Worm (Caenorhabditis elegans) whole organism, L2 larva: ENCODE results near the gene C15H9.11.

ENCODE experiments used
- C34F6.9 ChIP-seq: fragments of 150-350 bp; optimal IDR thresholded peaks from 2 replicates; lab custom pipeline; 2014; ENCODE audit warnings: missing biosample characterization, missing genetic modification characterization
- F13H6.1 ChIP-seq: sonication (generic microtip); optimal IDR thresholded peaks from 2 replicates; lab custom pipeline; 2016; ENCODE audit warnings: missing genetic modification characterization, missing compliant biosample characterization
- R02D3.7 ChIP-seq: fragments of 150-350 bp; optimal IDR thresholded peaks from 2 replicates; lab custom pipeline; 2014; ENCODE audit warnings: missing biosample characterization, missing genetic modification characterization
- Y55F3AM.14 ChIP-seq: fragments of 200-800 bp; sonication (Bioruptor generic); optimal IDR thresholded peaks from 2 replicates; lab custom pipeline; 2018; ENCODE audit warnings: mild to moderate bottlenecking, missing genetic modification characterization, missing compliant biosample characterization
- alr-1 ChIP-seq: fragments of 150-350 bp; optimal IDR thresholded peaks from 2 replicates; lab custom pipeline; 2014; ENCODE audit warnings: missing biosample characterization, missing genetic modification characterization
- ama-1 ChIP-seq: fragments of 150-350 bp; optimal IDR thresholded peaks from 2 replicates; lab custom pipeline; 2018; ENCODE audit warnings: inconsistent platforms
- ceh-16 ChIP-seq: fragments of 150-350 bp; optimal IDR thresholded peaks from 2 replicates; lab custom pipeline; 2014; ENCODE audit warnings: missing biosample characterization, missing genetic modification characterization
- ceh-82 ChIP-seq: fragments of 150-350 bp; optimal IDR thresholded peaks from 2 replicates; lab custom pipeline; 2014; ENCODE audit warnings: missing biosample characterization, missing genetic modification characterization
- crh-2 ChIP-seq: sonication (generic microtip); optimal IDR thresholded peaks from 2 replicates; lab custom pipeline; 2017; ENCODE audit warnings: missing biosample characterization, missing genetic modification characterization
- dmd-4 ChIP-seq: sonication (generic microtip); optimal IDR thresholded peaks from 2 replicates; lab custom pipeline; 2017; ENCODE audit warnings: missing biosample characterization, missing genetic modification characterization
- elt-3 ChIP-seq: sonication (generic microtip); optimal IDR thresholded peaks from 2 replicates; lab custom pipeline; 2017; ENCODE audit warnings: missing biosample characterization, missing genetic modification characterization
- fos-1 ChIP-seq: fragments of 150-350 bp; optimal IDR thresholded peaks from 2 replicates; lab custom pipeline; 2014; ENCODE audit warnings: missing biosample characterization, missing genetic modification characterization
- gmeb-1 ChIP-seq: fragments of 150-350 bp; optimal IDR thresholded peaks from 2 replicates; lab custom pipeline; 2014; ENCODE audit warnings: missing biosample characterization, missing genetic modification characterization
- lin-11 ChIP-seq: fragments of 150-350 bp; sonication (generic microtip); optimal IDR thresholded peaks from 2 replicates; lab custom pipeline; 2014; ENCODE audit warnings: missing biosample characterization, missing genetic modification characterization, inconsistent platforms, mixed read lengths
- lin-13 ChIP-seq: fragments of 150-350 bp; optimal IDR thresholded peaks from 2 replicates; lab custom pipeline; 2014; ENCODE audit warnings: missing biosample characterization, missing genetic modification reagents, missing genetic modification characterization
- lin-39 ChIP-seq: fragments of 150-350 bp; optimal IDR thresholded peaks from 2 replicates; lab custom pipeline; 2014; ENCODE audit warnings: missing biosample characterization, missing genetic modification reagents, missing genetic modification characterization
- lsy-2 ChIP-seq, 2 experiments: fragments of 150-350 bp in 1 of 2; sonication (generic microtip) in 1 of 2; optimal IDR thresholded peaks; 2 replicates each; lab custom pipeline; 2014 to 2017; ENCODE audit warnings: missing biosample characterization in 2 of 2, missing genetic modification characterization in 2 of 2
- mbf-1 ChIP-seq: sonication (generic microtip); optimal IDR thresholded peaks from 2 replicates; lab custom pipeline; 2017; ENCODE audit warnings: missing biosample characterization, missing genetic modification characterization
- mdl-1 ChIP-seq, 2 experiments: fragments of 150-350 bp in 1 of 2; sonication (generic microtip) in 1 of 2; optimal IDR thresholded peaks; 2 replicates each; lab custom pipeline; 2017; ENCODE audit warnings: missing biosample characterization in 2 of 2, missing genetic modification characterization in 2 of 2
- nhr-10 ChIP-seq: sonication (generic microtip); optimal IDR thresholded peaks from 2 replicates; lab custom pipeline; 2017; ENCODE audit warnings: missing biosample characterization, missing genetic modification characterization
- nhr-11 ChIP-seq: fragments of 150-350 bp; optimal IDR thresholded peaks from 2 replicates; lab custom pipeline; 2014; ENCODE audit warnings: missing biosample characterization, missing genetic modification characterization
- nhr-12 ChIP-seq: fragments of 150-350 bp; optimal IDR thresholded peaks from 2 replicates; lab custom pipeline; 2014; ENCODE audit warnings: missing biosample characterization, missing genetic modification characterization
- nhr-129 ChIP-seq: fragments of 150-350 bp; optimal IDR thresholded peaks from 2 replicates; lab custom pipeline; 2014; ENCODE audit warnings: missing biosample characterization, missing genetic modification characterization
- nhr-21 ChIP-seq: fragments of 150-350 bp; optimal IDR thresholded peaks from 2 replicates; lab custom pipeline; 2014; ENCODE audit warnings: missing biosample characterization, missing genetic modification characterization
- nhr-237 ChIP-seq: fragments of 150-350 bp; optimal IDR thresholded peaks from 2 replicates; lab custom pipeline; 2014; ENCODE audit warnings: missing biosample characterization, missing genetic modification characterization
- nhr-25 ChIP-seq: fragments of 150-350 bp; sonication (generic microtip); optimal IDR thresholded peaks from 3 replicates; lab custom pipeline; 2014; ENCODE audit warnings: missing biosample characterization, missing genetic modification characterization
- nhr-6 ChIP-seq: fragments of 150-350 bp; optimal IDR thresholded peaks from 2 replicates; lab custom pipeline; 2014; ENCODE audit warnings: missing biosample characterization, missing genetic modification characterization
- nhr-77 ChIP-seq: fragments of 150-350 bp; optimal IDR thresholded peaks from 2 replicates; lab custom pipeline; 2014; ENCODE audit warnings: missing biosample characterization, missing genetic modification characterization
- peb-1 ChIP-seq: fragments of 150-350 bp; optimal IDR thresholded peaks from 2 replicates; lab custom pipeline; 2014; ENCODE audit warnings: missing biosample characterization, missing genetic modification characterization
- sma-9 ChIP-seq, 2 experiments: fragments of 150-350 bp in 1 of 2; sonication (generic microtip) in 1 of 2; optimal IDR thresholded peaks; 2 replicates each; lab custom pipeline; 2014 to 2016; ENCODE audit warnings: missing genetic modification characterization in 2 of 2, mild to moderate bottlenecking in 1 of 2, missing biosample characterization in 1 of 2, missing compliant biosample characterization in 1 of 2, missing genetic modification reagents in 1 of 2, moderate library complexity in 1 of 2
- snpc-4 ChIP-seq: fragments of 150-350 bp; optimal IDR thresholded peaks from 2 replicates; lab custom pipeline; 2014; ENCODE audit warnings: missing biosample characterization, missing genetic modification characterization
- unc-39 ChIP-seq: fragments of 150-350 bp; optimal IDR thresholded peaks from 2 replicates; lab custom pipeline; 2014; ENCODE audit warnings: missing biosample characterization, missing genetic modification characterization
- unc-55 ChIP-seq: fragments of 150-350 bp; sonication (generic microtip); optimal IDR thresholded peaks from 3 replicates; lab custom pipeline; 2014; ENCODE audit warnings: missing biosample characterization, missing genetic modification reagents, missing genetic modification characterization
- unc-62 ChIP-seq: fragments of 150-350 bp; optimal IDR thresholded peaks from 2 replicates; lab custom pipeline; 2014; ENCODE audit warnings: missing biosample characterization, missing genetic modification reagents, missing genetic modification characterization
- zag-1 ChIP-seq: fragments of 150-350 bp; optimal IDR thresholded peaks from 2 replicates; lab custom pipeline; 2014; ENCODE audit warnings: missing biosample characterization, missing genetic modification characterization
- ztf-1 ChIP-seq: fragments of 200-800 bp; sonication (Bioruptor generic); conservative IDR thresholded peaks from 2 replicates; pipeline ENCODE4 v1.3.6; 2022; ENCODE audit warnings: missing genetic modification characterization, missing compliant biosample characterization
- ztf-11 ChIP-seq: sonication (generic microtip); optimal IDR thresholded peaks from 2 replicates; lab custom pipeline; 2017; ENCODE audit warnings: missing biosample characterization, missing genetic modification characterization

The C15H9.11 gene

DNA sequence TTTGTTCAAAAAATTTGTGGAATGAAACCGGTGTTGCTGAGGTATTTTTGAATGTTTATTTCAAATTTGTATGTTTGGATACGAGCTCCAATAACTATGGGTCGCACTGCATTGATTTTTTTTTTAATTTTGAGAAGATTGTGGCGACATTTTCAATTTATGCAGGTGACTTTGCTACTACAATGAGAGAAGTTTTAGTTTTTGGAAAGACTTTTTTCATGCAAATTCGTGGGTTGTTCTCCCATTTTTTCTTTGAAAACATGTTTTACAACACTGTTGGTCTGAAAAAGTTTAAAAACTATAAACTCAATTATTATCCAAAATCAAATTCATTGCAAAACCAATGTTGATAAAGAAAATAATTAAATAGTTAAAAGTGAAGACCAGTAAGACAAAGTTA lies 14.5 kb downstream of the C15H9.11 start (continued):
- no peak for TF ChIP-seq nhr-6 (tag; lab: Kevin White, UChicago)
- no peak for TF ChIP-seq nhr-77
- TF ChIP-seq fos-1 (tag; lab: Kevin White, UChicago): peak; percentile 13
- no peak for TF ChIP-seq lin-11
- TF ChIP-seq elt-3 (tag; lab: Kevin White, UChicago): no peak

- no peak for TF ChIP-seq nhr-6 (tag; lab: Kevin White, UChicago)
- TF ChIP-seq lsy-2 (tag; optimal IDR thresholded peaks at IDR 0.05; lab: Kevin White, UChicago): no peak
- no peak for TF ChIP-seq dmd-4
- peak; percentile 8 for TF ChIP-seq nhr-25 (tag; lab: Kevin White, UChicago)
- TF ChIP-seq mbf-1 (tag; lab: Kevin White, UChicago): no peak
- TF ChIP-seq, all 48 proteins: peak for 1
These were observed 15.5 kb downstream of the C15H9.11 start, which contains the start of gene C45B2.8 for ce11 chrX:6087676-6088075. Gene C45B2.8 (plus strand): TSS chrX:6087976.

ce11 chrX:6085824-6086223 lies 17.4 kb downstream of the C15H9.11 start, which contains the start of gene C45B2.1:
Gene C45B2.1 (plus strand): TSS chrX:6086124.
- no peak for TF ChIP-seq ztf-1
- TF ChIP-seq ama-1 (lab: Kevin White, UChicago): no peak
- TF ChIP-seq dmd-4: no peak
- no peak for TF ChIP-seq snpc-4 (tag; lab: Kevin White, UChicago)
- no peak for TF ChIP-seq ceh-16 (tag; lab: Kevin White, UChicago)
- no peak for TF ChIP-seq mdl-1 (tag; optimal IDR thresholded peaks at IDR 0.05; lab: Kevin White, UChicago)
- no peak for TF ChIP-seq nhr-77
- TF ChIP-seq nhr-10 (tag; lab: Kevin White, UChicago): no peak
- no peak for TF ChIP-seq fos-1 (tag; lab: Kevin White, UChicago)
- no peak for TF ChIP-seq gmeb-1 (tag; lab: Kevin White, UChicago)
- TF ChIP-seq lin-39 (tag; lab: Kevin White, UChicago): no peak
- TF ChIP-seq nhr-129 (tag; lab: Kevin White, UChicago): no peak
- no peak for TF ChIP-seq R02D3.7 (tag; lab: Kevin White, UChicago)
- no peak for TF ChIP-seq lsy-2 (tag; optimal IDR thresholded peaks at IDR 0.05; lab: Kevin White, UChicago)
- TF ChIP-seq nhr-237 (tag; lab: Kevin White, UChicago): no peak
- no peak for TF ChIP-seq lin-13 (GFP tag; lab: Kevin White, UChicago)
- TF ChIP-seq Y55F3AM.14 (GFP tag; lab: Kevin White, UChicago): no peak

DNA sequence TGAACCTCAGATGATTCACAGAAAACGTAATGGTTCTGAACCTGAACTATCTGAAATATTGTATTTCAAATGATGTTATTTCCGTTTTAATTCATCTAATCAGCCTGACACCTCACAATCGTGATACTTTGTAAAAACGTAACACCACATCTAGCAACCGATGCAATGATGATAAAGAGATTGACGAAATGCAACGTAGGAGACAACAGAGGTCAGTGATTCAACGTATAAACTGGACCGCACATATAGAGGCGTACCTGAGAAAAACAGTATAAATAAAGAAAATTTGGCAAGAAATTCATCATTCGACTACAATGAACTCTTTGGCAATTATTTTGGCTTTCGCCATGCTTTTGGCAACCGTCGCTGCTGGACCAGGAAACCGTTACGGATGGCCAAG lies 18.8 kb downstream of the C15H9.11 start, which contains the start of gene C45B2.2:
Gene C45B2.2 (plus strand): TSS at position 301 of the 400 bp plus-strand sequence.
- TF ChIP-seq fos-1 (tag; lab: Kevin White, UChicago) (no peak), alr-1 (tag; lab: Kevin White, UChicago) (no peak), lin-13 (GFP tag; lab: Kevin White, UChicago) (no peak), unc-55 (GFP tag; lab: Kevin White, UChicago) (no peak), ztf-11 (no peak), Y55F3AM.14 (GFP tag; lab: Kevin White, UChicago) (no peak), ama-1 (lab: Kevin White, UChicago) (no peak), F13H6.1 (no peak), ztf-1 (no peak), unc-39 (no peak), ceh-82 (tag; lab: Kevin White, UChicago) (no peak), nhr-237 (tag; lab: Kevin White, UChicago) (no peak), unc-62 (GFP tag; lab: Kevin White, UChicago) (no peak), crh-2 (tag; lab: Kevin White, UChicago) (no peak), peb-1 (no peak), zag-1 (tag; lab: Kevin White, UChicago) (no peak), C34F6.9 (no peak), nhr-129 (tag; lab: Kevin White, UChicago) (no peak)

- no peak for TF ChIP-seq nhr-21 (tag; lab: Kevin White, UChicago)
- no peak for TF ChIP-seq sma-9 (GFP tag; optimal IDR thresholded peaks at IDR 0.05; lab: Kevin White, UChicago)
- TF ChIP-seq sma-9 (tag; optimal IDR thresholded peaks at IDR 0.05; lab: Kevin White, UChicago): no peak
- no peak for TF ChIP-seq crh-2 (tag; lab: Kevin White, UChicago)
- TF ChIP-seq ztf-1: no peak
- no peak for TF ChIP-seq lin-39 (tag; lab: Kevin White, UChicago)
- no peak for TF ChIP-seq elt-3 (tag; lab: Kevin White, UChicago)
- no peak for TF ChIP-seq nhr-11 (tag; lab: Kevin White, UChicago)
- no peak for TF ChIP-seq nhr-6 (tag; lab: Kevin White, UChicago)
- TF ChIP-seq zag-1 (tag; lab: Kevin White, UChicago): no peak
- no peak for TF ChIP-seq lsy-2 (tag; optimal IDR thresholded peaks at IDR 0.05; lab: Kevin White, UChicago)
- TF ChIP-seq nhr-237 (tag; lab: Kevin White, UChicago): no peak
- no peak for TF ChIP-seq nhr-12 (tag; lab: Kevin White, UChicago)
- TF ChIP-seq C34F6.9: no peak
- no peak for TF ChIP-seq Y55F3AM.14 (GFP tag; lab: Kevin White, UChicago)
- no peak for TF ChIP-seq ztf-11
- TF ChIP-seq, all 48 proteins: peak for 0
These were observed 20.5 kb downstream of the C15H9.11 start, which contains the start of gene C45B2.3 for ce11 chrX:6082660-6083059. Gene C45B2.3 (plus strand): TSS chrX:6082960.
